Fruit fly (Drosophila melanogaster) whole organism, embryonic: ENCODE measurements around the gene CG6443.

Experiments used
- Abd-B ChIP-seq: fragments of 200-800 bp; sonication (Bioruptor generic); optimal IDR thresholded peaks from 2 replicates; lab custom pipeline; 2018; ENCODE audit warnings: missing biosample characterization, mild to moderate bottlenecking, missing genetic modification characterization, moderate library complexity
- Bteb2 ChIP-seq: fragments of 200-800 bp; sonication (Bioruptor generic); optimal IDR thresholded peaks from 2 replicates; lab custom pipeline; 2016; ENCODE audit warnings: missing biosample characterization, missing genetic modification characterization
- CG11093 ChIP-seq: fragments of 200-800 bp; sonication (Bioruptor generic); IDR thresholded peaks from 3 replicates; pipeline ENCODE4 v1.3.6; 2022; ENCODE audit warnings: missing biosample characterization, missing genetic modification characterization
- CG11398 ChIP-seq: fragments of 200-800 bp; sonication (Bioruptor generic); optimal IDR thresholded peaks from 2 replicates; lab custom pipeline; 2016; ENCODE audit warnings: missing biosample characterization, missing genetic modification characterization
- CG12236 ChIP-seq: fragments of 200-800 bp; sonication (Bioruptor generic); optimal IDR thresholded peaks from 2 replicates; lab custom pipeline; 2016; ENCODE audit warnings: missing biosample characterization, missing genetic modification characterization
- CG13424 ChIP-seq: fragments of 200-800 bp; sonication (Bioruptor generic); optimal IDR thresholded peaks from 2 replicates; lab custom pipeline; 2019; ENCODE audit warnings: missing biosample characterization, mild to moderate bottlenecking, missing genetic modification characterization, moderate library complexity
- CG13894 ChIP-seq: fragments of 200-800 bp; sonication (Bioruptor generic); optimal IDR thresholded peaks from 3 replicates; lab custom pipeline; 2018; ENCODE audit warnings: missing biosample characterization, mild to moderate bottlenecking, missing genetic modification characterization, moderate library complexity
- CG1529 ChIP-seq: fragments of 200-800 bp; sonication (Bioruptor generic); optimal IDR thresholded peaks from 3 replicates; lab custom pipeline; 2018; ENCODE audit warnings: missing biosample characterization, missing genetic modification characterization
- CG1647 ChIP-seq: fragments of 200-800 bp; sonication (Bioruptor generic); optimal IDR thresholded peaks from 3 replicates; lab custom pipeline; 2016; ENCODE audit warnings: missing biosample characterization, missing genetic modification characterization
- CG2678 ChIP-seq: fragments of 200-800 bp; sonication (Bioruptor generic); optimal IDR thresholded peaks from 3 replicates; lab custom pipeline; 2019; ENCODE audit warnings: missing biosample characterization, mild to moderate bottlenecking, missing genetic modification characterization, moderate library complexity
- CG30403 ChIP-seq: fragments of 200-800 bp; sonication (Bioruptor generic); optimal IDR thresholded peaks from 3 replicates; lab custom pipeline; 2016; ENCODE audit warnings: missing biosample characterization, missing genetic modification characterization
- CG3163 ChIP-seq: fragments of 200-800 bp; sonication (Bioruptor generic); optimal IDR thresholded peaks from 3 replicates; lab custom pipeline; 2016; ENCODE audit warnings: missing biosample characterization, missing genetic modification characterization
- CG4424 ChIP-seq: fragments of 200-800 bp; sonication (Bioruptor generic); optimal IDR thresholded peaks from 3 replicates; lab custom pipeline; 2016; ENCODE audit warnings: missing biosample characterization, missing genetic modification characterization
- CG4854 ChIP-seq: fragments of 200-800 bp; sonication (Bioruptor generic); optimal IDR thresholded peaks from 2 replicates; lab custom pipeline; 2016; ENCODE audit warnings: missing biosample characterization, missing genetic modification characterization, inconsistent platforms
- CG6854 ChIP-seq: fragments of 200-800 bp; sonication (Bioruptor generic); optimal IDR thresholded peaks from 3 replicates; lab custom pipeline; 2017; ENCODE audit warnings: missing biosample characterization, mild to moderate bottlenecking, missing genetic modification characterization
- Camta ChIP-seq: fragments of 200-800 bp; sonication (Bioruptor generic); optimal IDR thresholded peaks from 2 replicates; lab custom pipeline; 2016; ENCODE audit warnings: missing biosample characterization, missing genetic modification characterization
- Dek ChIP-seq: fragments of 200-800 bp; sonication (Bioruptor generic); optimal IDR thresholded peaks from 3 replicates; lab custom pipeline; 2019; ENCODE audit warnings: missing biosample characterization, mild to moderate bottlenecking, missing genetic modification characterization, moderate library complexity
- Ets65A ChIP-seq: fragments of 200-800 bp; sonication (Bioruptor generic); peaks from one replicate; lab custom pipeline; 2016; ENCODE audit warnings: missing biosample characterization, missing genetic modification characterization
- Fer3 ChIP-seq: fragments of 200-800 bp; sonication (Bioruptor generic); optimal IDR thresholded peaks from 2 replicates; lab custom pipeline; 2018; ENCODE audit warnings: missing biosample characterization, mild to moderate bottlenecking, missing genetic modification characterization, moderate library complexity
- NC2β ChIP-seq: fragments of 200-800 bp; sonication (Bioruptor generic); optimal IDR thresholded peaks from 2 replicates; lab custom pipeline; 2016; ENCODE audit warnings: missing biosample characterization, missing genetic modification characterization
- NFAT ChIP-seq: fragments of 200-800 bp; sonication (Bioruptor generic); IDR thresholded peaks from 2 replicates; pipeline ENCODE4 v1.3.6; 2022; ENCODE audit warnings: missing biosample characterization, missing genetic modification characterization
- NfI ChIP-seq: fragments of 200-800 bp; sonication (Bioruptor generic); optimal IDR thresholded peaks from 3 replicates; lab custom pipeline; 2018; ENCODE audit warnings: missing biosample characterization, mild to moderate bottlenecking, missing genetic modification characterization, moderate library complexity
- Oli ChIP-seq: fragments of 200-800 bp; sonication (Bioruptor generic); optimal IDR thresholded peaks from 2 replicates; lab custom pipeline; 2018; ENCODE audit warnings: missing biosample characterization, mild to moderate bottlenecking, missing genetic modification characterization, moderate library complexity
- Rx ChIP-seq: fragments of 200-800 bp; sonication (Bioruptor generic); IDR thresholded peaks from 2 replicates; pipeline ENCODE4 v1.3.6; 2022; ENCODE audit warnings: missing biosample characterization, missing genetic modification characterization
- ac ChIP-seq: fragments of 200-800 bp; sonication (Bioruptor generic); optimal IDR thresholded peaks from 3 replicates; lab custom pipeline; 2017; ENCODE audit warnings: missing biosample characterization, mild to moderate bottlenecking, missing genetic modification characterization
- al ChIP-seq: fragments of 200-800 bp; sonication (Bioruptor generic); IDR thresholded peaks from 2 replicates; pipeline ENCODE4 v1.3.6; 2022; ENCODE audit warnings: missing biosample characterization, missing genetic modification characterization
- ap ChIP-seq: fragments of 200-800 bp; sonication (Bioruptor generic); IDR thresholded peaks from 2 replicates; pipeline ENCODE4 v1.3.6; 2022; ENCODE audit warnings: missing biosample characterization, missing genetic modification characterization
- bbx ChIP-seq: fragments of 200-800 bp; sonication (Bioruptor generic); IDR thresholded peaks from 2 replicates; pipeline ENCODE4 v1.3.6; 2022; ENCODE audit warnings: missing biosample characterization, missing genetic modification characterization; ENCODE audit not compliant: partially characterized antibody
- bowl ChIP-seq: fragments of 200-800 bp; sonication (Bioruptor generic); IDR thresholded peaks from 2 replicates; pipeline ENCODE4 v1.3.6; 2022; ENCODE audit warnings: missing biosample characterization, missing genetic modification characterization
- cato ChIP-seq: fragments of 200-800 bp; sonication (Bioruptor generic); optimal IDR thresholded peaks from 2 replicates; lab custom pipeline; 2016; ENCODE audit warnings: missing biosample characterization, missing genetic modification characterization, borderline replicate concordance
- chinmo ChIP-seq: fragments of 200-800 bp; sonication (Bioruptor generic); IDR thresholded peaks from 4 replicates; pipeline ENCODE4 v1.3.6; 2022; ENCODE audit warnings: missing biosample characterization, missing genetic modification characterization; ENCODE audit not compliant: partially characterized antibody
- corto ChIP-seq: fragments of 200-800 bp; sonication (Bioruptor generic); optimal IDR thresholded peaks from 2 replicates; lab custom pipeline; 2016; ENCODE audit warnings: missing biosample characterization, mild to moderate bottlenecking, missing genetic modification characterization, moderate library complexity
- crc ChIP-seq: fragments of 200-800 bp; sonication (Bioruptor generic); optimal IDR thresholded peaks from 2 replicates; lab custom pipeline; 2016; ENCODE audit warnings: missing biosample characterization, missing genetic modification characterization
- dati ChIP-seq: fragments of 200-800 bp; sonication (Bioruptor generic); IDR thresholded peaks from 2 replicates; pipeline ENCODE4 v1.3.6; 2022; ENCODE audit warnings: missing biosample characterization, missing genetic modification characterization
- dysf ChIP-seq: fragments of 200-800 bp; sonication (Bioruptor generic); IDR thresholded peaks from 3 replicates; pipeline ENCODE4 v1.3.6; 2022; ENCODE audit warnings: missing biosample characterization, missing genetic modification characterization
- fd3F ChIP-seq: fragments of 200-800 bp; sonication (Bioruptor generic); optimal IDR thresholded peaks from 2 replicates; lab custom pipeline; 2018; ENCODE audit warnings: missing biosample characterization, mild to moderate bottlenecking, missing genetic modification characterization, moderate library complexity
- fru ChIP-seq: fragments of >200 bp; optimal IDR thresholded peaks from 2 replicates; lab custom pipeline; 2017
- grn ChIP-seq: fragments of 200-800 bp; sonication (Bioruptor generic); optimal IDR thresholded peaks from 3 replicates; lab custom pipeline; 2017; ENCODE audit warnings: missing biosample characterization, missing genetic modification characterization
- hb ChIP-seq: fragments of 200-800 bp; sonication (Bioruptor generic); IDR thresholded peaks from 3 replicates; pipeline ENCODE4 v1.3.6; 2022; ENCODE audit warnings: missing biosample characterization, missing genetic modification characterization; ENCODE audit not compliant: partially characterized antibody
- hbn ChIP-seq: fragments of 200-800 bp; sonication (Bioruptor generic); IDR thresholded peaks from 2 replicates; pipeline ENCODE4 v1.3.6; 2022; ENCODE audit warnings: missing biosample characterization, missing genetic modification characterization; ENCODE audit not compliant: partially characterized antibody
- ind ChIP-seq: fragments of 200-800 bp; sonication (Bioruptor generic); optimal IDR thresholded peaks from 3 replicates; lab custom pipeline; 2016; ENCODE audit warnings: missing biosample characterization, missing genetic modification characterization
- kni ChIP-seq: fragments of 200-800 bp; sonication (Bioruptor generic); optimal IDR thresholded peaks from 3 replicates; lab custom pipeline; 2017; ENCODE audit warnings: mild to moderate bottlenecking, missing biosample characterization, missing genetic modification reagents, missing genetic modification characterization
- lilli ChIP-seq: fragments of 200-800 bp; sonication (Bioruptor generic); optimal IDR thresholded peaks from 3 replicates; lab custom pipeline; 2016; ENCODE audit warnings: missing biosample characterization, missing genetic modification characterization
- nerfin-2 ChIP-seq: fragments of 200-800 bp; sonication (Bioruptor generic); IDR thresholded peaks from 2 replicates; pipeline ENCODE4 v1.3.6; 2022; ENCODE audit warnings: missing biosample characterization, missing genetic modification characterization; ENCODE audit not compliant: partially characterized antibody
- rib ChIP-seq: fragments of 200-800 bp; sonication (Bioruptor generic); IDR thresholded peaks from 2 replicates; pipeline ENCODE4 v1.3.6; 2022; ENCODE audit warnings: missing biosample characterization, missing genetic modification characterization
- scrt ChIP-seq: fragments of 200-800 bp; sonication (Bioruptor generic); optimal IDR thresholded peaks from 2 replicates; lab custom pipeline; 2018; ENCODE audit warnings: missing biosample characterization, mild to moderate bottlenecking, missing genetic modification characterization, moderate library complexity
- sens ChIP-seq: fragments of 200-800 bp; sonication (Bioruptor generic); peaks from one replicate; lab custom pipeline; 2016; ENCODE audit warnings: missing biosample characterization, missing genetic modification characterization
- tx ChIP-seq: fragments of 200-800 bp; sonication (Bioruptor generic); optimal IDR thresholded peaks from 2 replicates; lab custom pipeline; 2016; ENCODE audit warnings: missing biosample characterization, missing genetic modification characterization
- vvl ChIP-seq: fragments of 200-800 bp; sonication (Bioruptor generic); IDR thresholded peaks from 2 replicates; pipeline ENCODE4 v1.3.6; 2022; ENCODE audit warnings: missing biosample characterization, missing genetic modification characterization

Gene CG6443

dm6 chr2L:10682912-10683311 is 45.9 kb upstream of the CG6443 start (continued):
- no peak for TF ChIP-seq CG11093 (GFP tag; lab: Robert Waterston, UW)
- TF ChIP-seq CG30403 (GFP tag; lab: Kevin White, UChicago) = peak; percentile 1

- TF ChIP-seq CG13894 (tag; lab: Kevin White, UChicago) = peak; percentile 74
- TF ChIP-seq CG13424 (tag; lab: Kevin White, UChicago) = no peak
- no peak for TF ChIP-seq NC2β (GFP tag; lab: Kevin White, UChicago)
- no peak for TF ChIP-seq ac (GFP tag; lab: Kevin White, UChicago)
- TF ChIP-seq sens = peak; percentile 35
- TF ChIP-seq Oli (tag; lab: Kevin White, UChicago) = no peak
- no peak for TF ChIP-seq CG1647 (GFP tag; lab: Kevin White, UChicago)
- TF ChIP-seq al = no peak
- no peak for TF ChIP-seq ap (GFP tag; lab: Robert Waterston, UW)
- TF ChIP-seq grn (GFP tag; lab: Kevin White, UChicago) = peak; percentile 37
- TF ChIP-seq chinmo = 0 out of 4 replicates have a peak, but pooled peaks have one; percentile 30
- TF ChIP-seq hb (GFP tag; lab: Robert Waterston, UW) = no peak
- TF ChIP-seq CG4854 = no peak
- peak; percentile 39; the same call in 1 of the 2 replicates for TF ChIP-seq vvl (GFP tag; lab: Robert Waterston, UW)
- no peak for TF ChIP-seq crc (GFP tag; lab: Kevin White, UChicago)
- TF ChIP-seq hbn (GFP tag; lab: Robert Waterston, UW) = no peak
- TF ChIP-seq CG12236 = no peak
- TF ChIP-seq dysf (GFP tag; lab: Robert Waterston, UW) = no peak
- no peak for TF ChIP-seq fru (lab: Kevin White, UChicago)
- TF ChIP-seq tx (GFP tag; lab: Kevin White, UChicago) = no peak
- TF ChIP-seq rib (GFP tag; lab: Robert Waterston, UW) = no peak
- no peak for TF ChIP-seq ind (GFP tag; lab: Kevin White, UChicago)
Measured at dm6 chr2L:10684309-10684708, 44.5 kb upstream of the CG6443 start, which contains the start of gene CG7299. TSS of gene CG7299 (minus strand) at chr2L:10684409.

dm6 chr2L:10685666-10686065 is 43.1 kb upstream of the CG6443 start:
- peak; percentile 4 for TF ChIP-seq lilli (GFP tag; lab: Kevin White, UChicago)
- no peak for TF ChIP-seq CG3163 (GFP tag; lab: Kevin White, UChicago)
- TF ChIP-seq CG4424 (GFP tag; lab: Kevin White, UChicago) = peak; percentile 10
- no peak for TF ChIP-seq bbx (GFP tag; lab: Robert Waterston, UW)
- no peak for TF ChIP-seq Ets65A
- no peak for TF ChIP-seq Fer3 (tag; lab: Kevin White, UChicago)
- TF ChIP-seq dysf (GFP tag; lab: Robert Waterston, UW) = 0 out of 3 replicates have a peak, but pooled peaks have one; percentile 14
- no peak for TF ChIP-seq CG12236
- no peak for TF ChIP-seq nerfin-2 (GFP tag; lab: Robert Waterston, UW)
- no peak for TF ChIP-seq Rx (GFP tag; lab: Robert Waterston, UW)
- TF ChIP-seq cato (GFP tag; lab: Kevin White, UChicago) = no peak
- no peak for TF ChIP-seq fd3F (GFP tag; lab: Kevin White, UChicago)
- no peak for TF ChIP-seq bowl (GFP tag; lab: Robert Waterston, UW)
- TF ChIP-seq scrt = no peak
- TF ChIP-seq Abd-B (GFP tag; lab: Kevin White, UChicago) = peak; percentile 33
- no peak for TF ChIP-seq CG11398
- no peak for TF ChIP-seq Dek
- TF ChIP-seq dati (GFP tag; lab: Robert Waterston, UW) = no peak
- TF ChIP-seq kni (GFP tag; lab: Kevin White, UChicago) = no peak
- peak; percentile 19 for TF ChIP-seq CG2678 (tag; lab: Kevin White, UChicago)
- no peak for TF ChIP-seq NfI
- TF ChIP-seq Camta (GFP tag; lab: Kevin White, UChicago) = no peak
- TF ChIP-seq CG6854 (GFP tag; lab: Kevin White, UChicago) = no peak
- no peak for TF ChIP-seq hb (GFP tag; lab: Robert Waterston, UW)
- TF ChIP-seq CG1529 = no peak
- no peak for TF ChIP-seq corto
- peak; percentile 18 for TF ChIP-seq NFAT (GFP tag; lab: Robert Waterston, UW)
- TF ChIP-seq Bteb2 = no peak
